Fruit fly (Drosophila melanogaster) whole organism, embryonic: ENCODE results near the gene CG13056.

Source experiments
- Antp ChIP-seq: fragments of 200-800 bp; sonication (Bioruptor generic); optimal IDR thresholded peaks from 3 replicates; lab custom pipeline; 2016; ENCODE audit warnings: missing biosample characterization, missing genetic modification characterization
- Awh ChIP-seq: fragments of 200-800 bp; sonication (Bioruptor generic); IDR thresholded peaks from 2 replicates; pipeline ENCODE4, ENCODE4 v1.3.6; 2022; ENCODE audit warnings: missing biosample characterization, missing genetic modification characterization
- B-H2 ChIP-seq: fragments of 200-800 bp; sonication (Bioruptor generic); optimal IDR thresholded peaks from 2 replicates; lab custom pipeline; 2018; ENCODE audit warnings: missing biosample characterization, mild to moderate bottlenecking, missing genetic modification characterization
- Bdp1 ChIP-seq: fragments of 200-800 bp; sonication (Bioruptor generic); optimal IDR thresholded peaks from 3 replicates; lab custom pipeline; 2016; ENCODE audit warnings: missing biosample characterization, missing genetic modification characterization
- CG10321 ChIP-seq: fragments of 200-800 bp; sonication (Bioruptor generic); IDR thresholded peaks from 2 replicates; pipeline ENCODE4 v1.3.6; 2022; ENCODE audit warnings: missing biosample characterization, missing genetic modification characterization
- CG11723 ChIP-seq: fragments of 200-800 bp; sonication (Bioruptor generic); optimal IDR thresholded peaks from 2 replicates; lab custom pipeline; 2017; ENCODE audit warnings: missing biosample characterization, mild to moderate bottlenecking, missing genetic modification characterization
- CG12104 ChIP-seq: fragments of 200-800 bp; sonication (Bioruptor generic); optimal IDR thresholded peaks from 3 replicates; lab custom pipeline; 2016; ENCODE audit warnings: missing biosample characterization, missing genetic modification characterization
- CG13287 ChIP-seq: fragments of 200-800 bp; sonication (Bioruptor generic); IDR thresholded peaks from 2 replicates; pipeline ENCODE4 v1.3.6; 2022; ENCODE audit warnings: missing biosample characterization, missing genetic modification characterization; ENCODE audit not compliant: partially characterized antibody
- CG14710 ChIP-seq: fragments of 200-800 bp; sonication (Bioruptor generic); optimal IDR thresholded peaks from 3 replicates; lab custom pipeline; 2019; ENCODE audit warnings: missing biosample characterization, mild to moderate bottlenecking, missing genetic modification characterization, moderate library complexity
- CG17385 ChIP-seq: fragments of 200-800 bp; sonication (Bioruptor generic); optimal IDR thresholded peaks from 3 replicates; lab custom pipeline; 2018; ENCODE audit warnings: missing biosample characterization, mild to moderate bottlenecking, missing genetic modification characterization
- CG31365 ChIP-seq: fragments of 200-800 bp; sonication (Bioruptor generic); optimal IDR thresholded peaks from 2 replicates; lab custom pipeline; 2018; ENCODE audit warnings: missing biosample characterization, mild to moderate bottlenecking, missing genetic modification characterization
- CG3407 ChIP-seq: fragments of 200-800 bp; sonication (Bioruptor generic); optimal IDR thresholded peaks from 2 replicates; lab custom pipeline; 2018; ENCODE audit warnings: missing biosample characterization, mild to moderate bottlenecking, missing genetic modification characterization
- CG3838 ChIP-seq: fragments of 200-800 bp; sonication (Bioruptor generic); optimal IDR thresholded peaks from 3 replicates; lab custom pipeline; 2016; ENCODE audit warnings: missing biosample characterization, missing genetic modification characterization
- CG6689 ChIP-seq: fragments of 200-800 bp; sonication (Bioruptor generic); IDR thresholded peaks from 2 replicates; pipeline ENCODE4 v1.3.6; 2022; ENCODE audit warnings: missing biosample characterization, missing genetic modification characterization
- CG6791 ChIP-seq: fragments of 200-800 bp; sonication (Bioruptor generic); IDR thresholded peaks from 3 replicates; pipeline ENCODE4 v1.3.6; 2022; ENCODE audit warnings: missing biosample characterization, missing genetic modification characterization; ENCODE audit not compliant: partially characterized antibody
- CG7963 ChIP-seq: fragments of 200-800 bp; sonication (Bioruptor generic); IDR thresholded peaks from 3 replicates; pipeline ENCODE4 v1.3.6; 2022; ENCODE audit warnings: missing biosample characterization, missing genetic modification characterization; ENCODE audit not compliant: partially characterized antibody
- CG7987 ChIP-seq: fragments of 200-800 bp; sonication (Bioruptor generic); optimal IDR thresholded peaks from 2 replicates; lab custom pipeline; 2018; ENCODE audit warnings: missing biosample characterization, mild to moderate bottlenecking, missing genetic modification characterization, moderate library complexity
- CG8281 ChIP-seq: fragments of 200-800 bp; sonication (Bioruptor generic); optimal IDR thresholded peaks from 2 replicates; lab custom pipeline; 2018; ENCODE audit warnings: missing biosample characterization, mild to moderate bottlenecking, missing genetic modification characterization, moderate library complexity
- CkIIα-i1 ChIP-seq: fragments of 200-800 bp; sonication (Bioruptor generic); IDR thresholded peaks from 2 replicates; pipeline ENCODE4 v1.3.6; 2022; ENCODE audit warnings: missing biosample characterization, missing genetic modification characterization
- D ChIP-seq, 2 experiments: fragments of 200-800 bp in 1 of 2; fragments of >200 bp in 1 of 2; sonication (Bioruptor generic) in 1 of 2; optimal IDR thresholded peaks; 2 replicates in 1 of 2; 3 replicates in 1 of 2; lab custom pipeline; 2017; ENCODE audit warnings: mild to moderate bottlenecking in 1 of 2, missing biosample characterization in 1 of 2, missing genetic modification characterization in 1 of 2, missing genetic modification reagents in 1 of 2
- Doc3 ChIP-seq: fragments of 200-800 bp; sonication (Bioruptor generic); IDR thresholded peaks from 3 replicates; pipeline ENCODE4 v1.3.6; 2022; ENCODE audit warnings: missing biosample characterization, missing genetic modification characterization; ENCODE audit not compliant: partially characterized antibody
- Ets65A ChIP-seq: fragments of 200-800 bp; sonication (Bioruptor generic); peaks from one replicate; lab custom pipeline; 2016; ENCODE audit warnings: missing biosample characterization, missing genetic modification characterization
- Fer3 ChIP-seq: fragments of 200-800 bp; sonication (Bioruptor generic); optimal IDR thresholded peaks from 2 replicates; lab custom pipeline; 2018; ENCODE audit warnings: missing biosample characterization, mild to moderate bottlenecking, missing genetic modification characterization, moderate library complexity
- GATAe ChIP-seq: fragments of 200-800 bp; sonication (Bioruptor generic); conservative IDR thresholded peaks from 2 replicates; pipeline ENCODE4 v1.3.6; 2022; ENCODE audit warnings: missing biosample characterization, missing genetic modification characterization
- HLHmδ ChIP-seq: fragments of 200-800 bp; sonication (Bioruptor generic); optimal IDR thresholded peaks from 2 replicates; lab custom pipeline; 2018; ENCODE audit warnings: missing biosample characterization, mild to moderate bottlenecking, missing genetic modification characterization, moderate library complexity
- HmgD ChIP-seq: fragments of 200-800 bp; sonication (Bioruptor generic); optimal IDR thresholded peaks from 3 replicates; lab custom pipeline; 2016; ENCODE audit warnings: missing biosample characterization, missing genetic modification characterization
- Hmr ChIP-seq: fragments of 200-800 bp; sonication (Bioruptor generic); optimal IDR thresholded peaks from 3 replicates; lab custom pipeline; 2017; ENCODE audit warnings: mild to moderate bottlenecking, missing biosample characterization, missing genetic modification reagents, missing genetic modification characterization
- Hr39 ChIP-seq: fragments of >200 bp; optimal IDR thresholded peaks from 2 replicates; lab custom pipeline; 2017
- Med ChIP-seq: fragments of 200-800 bp; sonication (Bioruptor generic); peaks from one replicate; lab custom pipeline; 2016; ENCODE audit warnings: missing biosample characterization, missing genetic modification characterization, mild to moderate bottlenecking, inconsistent platforms, moderate library complexity
- Oli ChIP-seq: fragments of 200-800 bp; sonication (Bioruptor generic); optimal IDR thresholded peaks from 2 replicates; lab custom pipeline; 2018; ENCODE audit warnings: missing biosample characterization, mild to moderate bottlenecking, missing genetic modification characterization, moderate library complexity
- Sry-β ChIP-seq: fragments of 200-800 bp; sonication (Bioruptor generic); optimal IDR thresholded peaks from 2 replicates; lab custom pipeline; 2018; ENCODE audit warnings: missing biosample characterization, mild to moderate bottlenecking, missing genetic modification characterization, moderate library complexity
- bigmax ChIP-seq: fragments of 200-800 bp; sonication (Bioruptor generic); optimal IDR thresholded peaks from 2 replicates; lab custom pipeline; 2018; ENCODE audit warnings: missing biosample characterization, mild to moderate bottlenecking, missing genetic modification characterization
- cato ChIP-seq: fragments of 200-800 bp; sonication (Bioruptor generic); optimal IDR thresholded peaks from 2 replicates; lab custom pipeline; 2016; ENCODE audit warnings: missing biosample characterization, missing genetic modification characterization, borderline replicate concordance
- fd102C ChIP-seq: fragments of 200-800 bp; sonication (Bioruptor generic); optimal IDR thresholded peaks from 2 replicates; lab custom pipeline; 2018; ENCODE audit warnings: missing biosample characterization, mild to moderate bottlenecking, missing genetic modification characterization, moderate library complexity
- fu2 ChIP-seq: fragments of 200-800 bp; sonication (Bioruptor generic); optimal IDR thresholded peaks from 2 replicates; lab custom pipeline; 2016; ENCODE audit warnings: missing biosample characterization, missing genetic modification characterization
- grn ChIP-seq: fragments of 200-800 bp; sonication (Bioruptor generic); optimal IDR thresholded peaks from 3 replicates; lab custom pipeline; 2017; ENCODE audit warnings: missing biosample characterization, missing genetic modification characterization
- hbn ChIP-seq: fragments of 200-800 bp; sonication (Bioruptor generic); IDR thresholded peaks from 2 replicates; pipeline ENCODE4 v1.3.6; 2022; ENCODE audit warnings: missing biosample characterization, missing genetic modification characterization; ENCODE audit not compliant: partially characterized antibody
- hkb ChIP-seq, 2 experiments: fragments of 200-800 bp in 1 of 2; fragments of >200 bp in 1 of 2; sonication (Bioruptor generic) in 1 of 2; IDR thresholded peaks in 1 of 2; optimal IDR thresholded peaks in 1 of 2; 2 replicates each; pipeline versions ENCODE4 v1.3.6 to Lab custom; 2017 to 2022; ENCODE audit warnings: missing biosample characterization in 1 of 2, missing genetic modification characterization in 1 of 2
- kah ChIP-seq: fragments of 200-800 bp; sonication (Bioruptor generic); optimal IDR thresholded peaks from 2 replicates; lab custom pipeline; 2018; ENCODE audit warnings: missing biosample characterization, mild to moderate bottlenecking, missing genetic modification characterization
- phol ChIP-seq: fragments of 200-800 bp; sonication (Bioruptor generic); optimal IDR thresholded peaks from 3 replicates; lab custom pipeline; 2018; ENCODE audit warnings: missing biosample characterization, mild to moderate bottlenecking, missing genetic modification characterization, moderate library complexity
- pita ChIP-seq: fragments of 200-800 bp; sonication (Bioruptor generic); optimal IDR thresholded peaks from 2 replicates; lab custom pipeline; 2017; ENCODE audit warnings: missing biosample characterization, mild to moderate bottlenecking, missing genetic modification characterization
- pum ChIP-seq: fragments of 200-800 bp; sonication (Bioruptor generic); optimal IDR thresholded peaks from 2 replicates; lab custom pipeline; 2016; ENCODE audit warnings: missing biosample characterization, missing genetic modification characterization
- pzg ChIP-seq: fragments of 200-800 bp; sonication (Bioruptor generic); optimal IDR thresholded peaks from 3 replicates; lab custom pipeline; 2018; ENCODE audit warnings: missing biosample characterization, mild to moderate bottlenecking, missing genetic modification characterization, moderate library complexity
- row ChIP-seq: fragments of 200-800 bp; sonication (Bioruptor generic); IDR thresholded peaks from 3 replicates; pipeline ENCODE4 v1.3.6; 2022; ENCODE audit warnings: missing biosample characterization, missing genetic modification characterization
- shn ChIP-seq: fragments of 200-800 bp; sonication (Bioruptor generic); optimal IDR thresholded peaks from 3 replicates; lab custom pipeline; 2016; ENCODE audit warnings: missing biosample characterization, missing genetic modification characterization
- trem ChIP-seq: fragments of 200-800 bp; optimal IDR thresholded peaks from 3 replicates; lab custom pipeline; 2019; ENCODE audit warnings: missing biosample characterization, mild to moderate bottlenecking, missing genetic modification characterization, moderate library complexity
- zf30C ChIP-seq: fragments of 200-800 bp; sonication (Bioruptor generic); optimal IDR thresholded peaks from 3 replicates; lab custom pipeline; 2018; ENCODE audit warnings: missing biosample characterization, mild to moderate bottlenecking, missing genetic modification characterization

Gene CG13056

DNA sequence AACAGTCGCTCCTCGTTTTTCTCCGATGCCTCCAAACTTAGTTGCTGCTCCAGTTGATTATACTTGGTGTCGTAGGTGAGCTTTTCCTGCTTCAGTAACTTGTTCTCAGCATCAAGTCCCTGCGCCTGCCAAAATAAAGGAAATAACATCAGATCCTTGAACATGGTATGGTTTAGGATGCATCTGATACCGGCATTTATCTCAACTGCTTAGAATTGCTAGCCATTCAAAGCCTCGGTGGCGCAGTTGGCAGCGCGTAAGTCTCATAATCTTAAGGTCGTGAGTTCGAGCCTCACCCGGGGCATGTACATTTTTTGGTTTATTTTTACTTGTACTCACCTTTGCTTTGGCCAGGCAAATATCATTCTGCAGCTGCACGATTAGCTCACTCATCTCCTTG is 16.6 kb downstream of the CG13056 start:
- no peak for TF ChIP-seq HLHmδ (GFP tag; lab: Kevin White, UChicago)
- TF ChIP-seq CG7987 (GFP tag; lab: Kevin White, UChicago) = no peak
- TF ChIP-seq Hmr (GFP tag; lab: Kevin White, UChicago) = no peak
- no peak for TF ChIP-seq B-H2 (GFP tag; lab: Kevin White, UChicago)
- TF ChIP-seq Med (GFP tag; lab: Kevin White, UChicago) = peak; percentile 5
- 0 out of 3 replicates have a peak, but pooled peaks have one; percentile 8 for TF ChIP-seq CG7963 (GFP tag; lab: Robert Waterston, UW)
- no peak for TF ChIP-seq Sry-β (GFP tag; lab: Kevin White, UChicago)
- no peak for TF ChIP-seq fd102C
- 0 out of 3 replicates have a peak, but pooled peaks have one; percentile 43 for TF ChIP-seq CG6791 (GFP tag; lab: Robert Waterston, UW)
- no peak for TF ChIP-seq CG3838 (GFP tag; lab: Kevin White, UChicago)
- no peak for TF ChIP-seq fu2 (GFP tag; lab: Kevin White, UChicago)
- no peak for TF ChIP-seq Ets65A (GFP tag; lab: Kevin White, UChicago)
- no peak for TF ChIP-seq CG12104 (GFP tag; lab: Kevin White, UChicago)
- peak; percentile 95 for TF ChIP-seq Bdp1 (GFP tag; lab: Kevin White, UChicago)
- TF ChIP-seq Oli (tag; lab: Kevin White, UChicago) = no peak

DNA sequence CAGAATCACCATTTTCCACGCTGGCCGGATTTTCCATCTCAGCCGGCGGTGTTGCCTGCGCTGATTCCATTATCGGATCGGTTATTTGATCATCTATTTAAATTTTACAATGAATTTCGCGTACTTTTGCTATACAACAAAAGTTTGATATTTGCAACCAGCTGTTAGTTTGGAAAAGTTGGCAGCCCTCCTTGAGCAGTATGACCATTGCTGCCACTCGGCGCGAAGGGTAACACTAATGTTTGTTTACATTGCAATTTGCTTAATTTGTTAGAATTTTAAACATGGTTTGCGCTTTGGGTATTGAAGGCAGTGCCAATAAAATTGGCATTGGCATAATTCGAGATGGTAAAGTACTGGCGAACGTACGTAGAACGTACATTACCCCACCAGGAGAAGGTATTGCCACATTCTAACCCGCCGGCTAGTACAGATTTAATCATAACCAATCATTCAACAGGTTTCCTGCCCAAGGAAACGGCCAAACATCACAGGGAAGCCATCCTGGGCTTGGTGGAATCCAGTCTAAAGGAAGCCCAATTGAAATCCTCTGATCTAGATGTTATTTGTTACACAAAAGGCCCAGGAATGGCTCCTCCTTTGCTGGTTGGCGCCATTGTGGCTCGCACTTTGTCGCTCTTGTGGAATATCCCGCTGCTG is 18.8 kb downstream of the CG13056 start, which contains the start of the genes Golgin104 and Tcs3:
TSS of gene Golgin104 (minus strand) at position 182 of the 660 bp plus-strand sequence.
TSS of gene Tcs3 (plus strand) at position 222 of the 660 bp plus-strand sequence.
- TF ChIP-seq Doc3 (GFP tag; lab: Robert Waterston, UW) = no peak
- no peak for TF ChIP-seq pum (GFP tag; lab: Kevin White, UChicago)
- no peak for TF ChIP-seq Antp
- no peak for TF ChIP-seq CG8281 (tag; lab: Kevin White, UChicago)
- no peak for TF ChIP-seq CG6689 (GFP tag; lab: Robert Waterston, UW)
- peak; percentile 99 for TF ChIP-seq trem (tag; lab: Kevin White, UChicago)
- TF ChIP-seq CG17385 (GFP tag; lab: Kevin White, UChicago) = no peak
- TF ChIP-seq row (GFP tag; lab: Robert Waterston, UW) = peak; percentile 39; the same call in 1 of the 3 replicates
- no peak for TF ChIP-seq Awh (GFP tag; lab: Robert Waterston, UW)
- TF ChIP-seq Fer3 (tag; lab: Kevin White, UChicago) = no peak
- TF ChIP-seq pzg = peak; percentile 75
- TF ChIP-seq kah (GFP tag; lab: Kevin White, UChicago) = peak; percentile 52
- no peak for TF ChIP-seq GATAe (GFP tag; lab: Robert Waterston, UW)
- no peak for TF ChIP-seq hbn (GFP tag; lab: Robert Waterston, UW)
- TF ChIP-seq shn (GFP tag; lab: Kevin White, UChicago) = no peak
- TF ChIP-seq CG13287 (GFP tag; lab: Robert Waterston, UW) = peak; percentile 49; the same call in 1 of the 2 replicates
- TF ChIP-seq CG11723 (GFP tag; lab: Kevin White, UChicago) = no peak
- TF ChIP-seq CG10321 = no peak
- no peak for TF ChIP-seq D (optimal IDR thresholded peaks at IDR 0.05; lab: Kevin White, UChicago)
- no peak for TF ChIP-seq D (GFP tag; optimal IDR thresholded peaks at IDR 0.05; lab: Kevin White, UChicago)
- TF ChIP-seq hkb (optimal IDR thresholded peaks at IDR 0.05; lab: Kevin White, UChicago) = no peak
- no peak for TF ChIP-seq hkb (GFP tag; IDR thresholded peaks at IDR 0.05; lab: Robert Waterston, UW)
- no peak for TF ChIP-seq grn
- no peak for TF ChIP-seq CG7963 (GFP tag; lab: Robert Waterston, UW)
- TF ChIP-seq bigmax = peak; percentile 40
- TF ChIP-seq cato (GFP tag; lab: Kevin White, UChicago) = no peak
- TF ChIP-seq CG14710 (tag; lab: Kevin White, UChicago) = peak; percentile 30
- no peak for TF ChIP-seq CG3407 (GFP tag; lab: Kevin White, UChicago)
- TF ChIP-seq pita (GFP tag; lab: Kevin White, UChicago) = no peak
- peak; percentile 4 for TF ChIP-seq phol (tag; lab: Kevin White, UChicago)
- TF ChIP-seq HmgD (GFP tag; lab: Kevin White, UChicago) = no peak
- TF ChIP-seq CkIIα-i1 (GFP tag; lab: Robert Waterston, UW) = no peak
- TF ChIP-seq CG31365 (tag; lab: Kevin White, UChicago) = no peak
- TF ChIP-seq Hr39 (lab: Kevin White, UChicago) = no peak
- TF ChIP-seq zf30C (GFP tag; lab: Kevin White, UChicago) = no peak
